Worm (Caenorhabditis elegans) whole organism, mixed stage, embryonic: ENCODE results near the gene ifet-1.

ENCODE experiments used
- blmp-1 ChIP-seq: fragments of 150-350 bp; optimal IDR thresholded peaks from 2 replicates; lab custom pipeline; 2014; ENCODE audit warnings: missing biosample characterization, missing genetic modification characterization
- mab-5 ChIP-seq: fragments of 150-350 bp; optimal IDR thresholded peaks from 2 replicates; lab custom pipeline; 2014; ENCODE audit warnings: missing biosample characterization, missing genetic modification characterization
- nhr-12 ChIP-seq: fragments of 150-350 bp; optimal IDR thresholded peaks from 2 replicates; lab custom pipeline; 2014; ENCODE audit warnings: missing biosample characterization, missing genetic modification characterization

ce11 chrIII:4495250-4495649 is 20.3 kb upstream of the ifet-1 start:
- no peak for TF ChIP-seq blmp-1
- no peak for TF ChIP-seq nhr-12 (tag; lab: Kevin White, UChicago)
- TF ChIP-seq mab-5 (tag; lab: Kevin White, UChicago) = no peak
